Fruit fly (Drosophila melanogaster) whole organism, prepupa: ENCODE data around the gene chinmo.

ENCODE experiments used
- Blimp-1 ChIP-seq: fragments of 200-800 bp; sonication (Bioruptor generic); optimal IDR thresholded peaks from 3 replicates; lab custom pipeline; 2017; ENCODE audit warnings: missing biosample characterization, missing genetic modification characterization, mild to moderate bottlenecking, moderate library complexity, missing genetic modification reagents
- CG8319 ChIP-seq: fragments of 200-800 bp; sonication (Bioruptor generic); optimal IDR thresholded peaks from 3 replicates; lab custom pipeline; 2016; ENCODE audit warnings: missing biosample characterization, missing genetic modification characterization
- salr ChIP-seq, 2 experiments: fragments of 200-800 bp; sonication (Bioruptor generic); optimal IDR thresholded peaks; 3 replicates each; lab custom pipeline; 2016 to 2018; ENCODE audit warnings: missing biosample characterization in 2 of 2, missing genetic modification characterization in 2 of 2, mild to moderate bottlenecking in 1 of 2
- spab ChIP-seq: fragments of 200-800 bp; sonication (Bioruptor generic); optimal IDR thresholded peaks from 2 replicates; lab custom pipeline; 2017; ENCODE audit warnings: missing biosample characterization, mild to moderate bottlenecking, missing genetic modification characterization, missing genetic modification reagents

dm6 chr2L:1723937-1724591 is 73.0 kb downstream of the chinmo start, which contains the start of gene Rim2:
- TF ChIP-seq salr (GFP tag; optimal IDR thresholded peaks at IDR 0.05; lab: Kevin White, UChicago) (no peak), CG8319 (GFP tag; lab: Kevin White, UChicago) (no peak), spab (GFP tag; lab: Kevin White, UChicago) (no peak), Blimp-1 (GFP tag; lab: Kevin White, UChicago) (no peak)
